Worm (Caenorhabditis elegans) whole organism, late embryonic: ENCODE measurements around the gene mom-1.

Experiments used
- C08G9.2 ChIP-seq: sonication (generic microtip); optimal IDR thresholded peaks from 2 replicates; lab custom pipeline; 2016; ENCODE audit warnings: mild to moderate bottlenecking, missing genetic modification characterization, moderate library complexity, missing compliant biosample characterization
- C38D4.7 ChIP-seq: fragments of 200-800 bp; sonication (Bioruptor generic); optimal IDR thresholded peaks from 2 replicates; lab custom pipeline; 2018; ENCODE audit warnings: mild to moderate bottlenecking, missing genetic modification characterization, moderate library complexity, missing compliant biosample characterization
- F13H6.1 ChIP-seq: sonication (generic microtip); optimal IDR thresholded peaks from 2 replicates; lab custom pipeline; 2016; ENCODE audit warnings: missing genetic modification characterization, missing compliant biosample characterization
- K02D7.2 ChIP-seq: sonication (generic microtip); optimal IDR thresholded peaks from 2 replicates; lab custom pipeline; 2017; ENCODE audit warnings: mild to moderate bottlenecking, missing genetic modification characterization, missing compliant biosample characterization
- ahr-1 ChIP-seq: sonication (generic microtip); optimal IDR thresholded peaks from 2 replicates; lab custom pipeline; 2016; ENCODE audit warnings: missing genetic modification characterization, missing compliant biosample characterization
- ceh-24 ChIP-seq: sonication (generic microtip); optimal IDR thresholded peaks from 2 replicates; lab custom pipeline; 2016; ENCODE audit warnings: mild to moderate bottlenecking, missing genetic modification characterization, missing compliant biosample characterization
- ceh-30 ChIP-seq: fragments of 150-350 bp; optimal IDR thresholded peaks from 2 replicates; lab custom pipeline; 2014; ENCODE audit warnings: missing biosample characterization, missing genetic modification characterization
- ceh-31 ChIP-seq: sonication (generic microtip); optimal IDR thresholded peaks from 2 replicates; lab custom pipeline; 2016; ENCODE audit warnings: missing genetic modification characterization, missing compliant biosample characterization
- ceh-34 ChIP-seq: sonication (generic microtip); optimal IDR thresholded peaks from 2 replicates; lab custom pipeline; 2016; ENCODE audit warnings: mild to moderate bottlenecking, missing genetic modification characterization, missing compliant biosample characterization
- ceh-48 ChIP-seq: sonication (generic microtip); optimal IDR thresholded peaks from 2 replicates; lab custom pipeline; 2016; ENCODE audit warnings: missing genetic modification characterization, inconsistent platforms, missing compliant biosample characterization
- che-1 ChIP-seq: sonication (generic microtip); optimal IDR thresholded peaks from 2 replicates; lab custom pipeline; 2016; ENCODE audit warnings: mild to moderate bottlenecking, missing genetic modification characterization, missing compliant biosample characterization
- dmd-4 ChIP-seq: sonication (generic microtip); optimal IDR thresholded peaks from 2 replicates; lab custom pipeline; 2016; ENCODE audit warnings: borderline replicate concordance, missing genetic modification characterization, missing compliant biosample characterization
- fax-1 ChIP-seq: sonication (generic microtip); optimal IDR thresholded peaks from 2 replicates; lab custom pipeline; 2016; ENCODE audit warnings: missing genotype, missing genetic modification characterization, missing compliant biosample characterization
- fkh-6 ChIP-seq: sonication (generic microtip); optimal IDR thresholded peaks from 2 replicates; lab custom pipeline; 2016; ENCODE audit warnings: missing genetic modification characterization, missing compliant biosample characterization
- hlh-13 ChIP-seq: fragments of 200-800 bp; sonication (Bioruptor generic); optimal IDR thresholded peaks from 2 replicates; lab custom pipeline; 2018; ENCODE audit warnings: mild to moderate bottlenecking, missing genetic modification characterization, missing compliant biosample characterization
- hlh-30 ChIP-seq: sonication (generic microtip); optimal IDR thresholded peaks from 2 replicates; lab custom pipeline; 2017; ENCODE audit warnings: antibody characterized with exemption, missing genetic modification characterization, missing compliant biosample characterization; ENCODE audit not compliant: insufficient read depth
- hlh-6 ChIP-seq: sonication (generic microtip); optimal IDR thresholded peaks from 2 replicates; lab custom pipeline; 2016; ENCODE audit warnings: missing genotype, missing genetic modification characterization, missing compliant biosample characterization
- hlh-8 ChIP-seq: sonication (generic microtip); optimal IDR thresholded peaks from 2 replicates; lab custom pipeline; 2016; ENCODE audit warnings: missing genotype, missing genetic modification characterization, missing compliant biosample characterization
- nfya-1 ChIP-seq: sonication (generic microtip); optimal IDR thresholded peaks from 2 replicates; lab custom pipeline; 2017; ENCODE audit warnings: missing genetic modification characterization, mild to moderate bottlenecking, missing compliant biosample characterization, antibody characterized with exemption, moderate library complexity
- nhr-11 ChIP-seq: fragments of 150-350 bp; optimal IDR thresholded peaks from 2 replicates; lab custom pipeline; 2014; ENCODE audit warnings: missing biosample characterization, missing genetic modification characterization
- nhr-232 ChIP-seq: sonication (generic microtip); optimal IDR thresholded peaks from 2 replicates; lab custom pipeline; 2016; ENCODE audit warnings: missing genetic modification characterization, missing compliant biosample characterization
- npax-4 ChIP-seq: sonication (generic microtip); optimal IDR thresholded peaks from 2 replicates; lab custom pipeline; 2016; ENCODE audit warnings: missing genetic modification characterization, missing compliant biosample characterization
- pag-3 ChIP-seq: sonication (generic microtip); optimal IDR thresholded peaks from 2 replicates; lab custom pipeline; 2016; ENCODE audit warnings: missing compliant biosample characterization, missing genetic modification characterization, borderline replicate concordance
- pat-9 ChIP-seq: fragments of 200-800 bp; sonication (Bioruptor generic); optimal IDR thresholded peaks from 2 replicates; lab custom pipeline; 2018; ENCODE audit warnings: mild to moderate bottlenecking, missing genetic modification characterization, moderate library complexity, missing compliant biosample characterization
- ref-2 ChIP-seq: sonication (generic microtip); optimal IDR thresholded peaks from 2 replicates; lab custom pipeline; 2016; ENCODE audit warnings: missing genetic modification characterization, missing compliant biosample characterization
- rnt-1 ChIP-seq: sonication (generic microtip); optimal IDR thresholded peaks from 2 replicates; lab custom pipeline; 2016; ENCODE audit warnings: missing genetic modification characterization, missing compliant biosample characterization
- sdc-2 ChIP-seq: sonication (generic microtip); optimal IDR thresholded peaks from 2 replicates; lab custom pipeline; 2016; ENCODE audit warnings: missing genotype, missing genetic modification characterization, missing compliant biosample characterization
- tbx-2 ChIP-seq: sonication (generic microtip); optimal IDR thresholded peaks from 2 replicates; lab custom pipeline; 2016; ENCODE audit warnings: missing genetic modification characterization, missing compliant biosample characterization
- tbx-7 ChIP-seq: sonication (generic microtip); optimal IDR thresholded peaks from 2 replicates; lab custom pipeline; 2016; ENCODE audit warnings: missing genotype, missing genetic modification characterization, missing compliant biosample characterization
- unc-3 ChIP-seq, 2 experiments: fragments of 200-800 bp in 1 of 2; sonication (Bioruptor generic) in 1 of 2; sonication (generic microtip) in 1 of 2; conservative IDR thresholded peaks in 1 of 2; optimal IDR thresholded peaks in 1 of 2; 2 replicates each; pipeline versions ENCODE4 v1.3.6 to Lab custom; 2016 to 2022; ENCODE audit warnings: missing compliant biosample characterization in 2 of 2, missing genetic modification characterization in 2 of 2, missing genetic modification reagents in 1 of 2
- unc-42 ChIP-seq: sonication (generic microtip); optimal IDR thresholded peaks from 2 replicates; lab custom pipeline; 2016; ENCODE audit warnings: missing genotype, missing genetic modification characterization, missing compliant biosample characterization
- unc-55 ChIP-seq: sonication (generic microtip); optimal IDR thresholded peaks from 2 replicates; lab custom pipeline; 2017; ENCODE audit warnings: missing biosample characterization, missing genetic modification reagents, missing genetic modification characterization
- ztf-16 ChIP-seq: sonication (generic microtip); optimal IDR thresholded peaks from 2 replicates; lab custom pipeline; 2017; ENCODE audit warnings: missing genetic modification characterization, missing compliant biosample characterization

mom-1 gene

ce11 chrX:6258409-6258808, 34.5 kb upstream of the mom-1 start:
- no peak for TF ChIP-seq nhr-11
- TF ChIP-seq unc-42 (tag; lab: Kevin White, UChicago) = peak; percentile 2

ce11 chrX:6259081-6259480, 33.8 kb upstream of the mom-1 start:
- TF ChIP-seq unc-55 (GFP tag; lab: Kevin White, UChicago) (peak; percentile 14), hlh-30 (tag; lab: Kevin White, UChicago) (peak; percentile 65), hlh-13 (GFP tag; lab: Kevin White, UChicago) (no peak)

ce11 chrX:6263194-6263698, 29.7 kb upstream of the mom-1 start, which contains the start of gene W05H9.4:
Gene W05H9.4 (plus strand): TSS chrX:6263648.
- TF ChIP-seq sdc-2 (tag; lab: Kevin White, UChicago) (peak; percentile 72), fax-1 (tag; lab: Kevin White, UChicago) (peak; percentile 4), ceh-24 (no peak), C08G9.2 (no peak), ahr-1 (tag; lab: Kevin White, UChicago) (no peak), ceh-48 (tag; lab: Kevin White, UChicago) (peak; percentile 96), nhr-232 (tag; lab: Kevin White, UChicago) (no peak), F13H6.1 (tag; lab: Kevin White, UChicago) (no peak), ceh-34 (tag; lab: Kevin White, UChicago) (peak; percentile 43), nfya-1 (tag; lab: Kevin White, UChicago) (peak; percentile 70), dmd-4 (tag; lab: Kevin White, UChicago) (no peak), hlh-6 (tag; lab: Kevin White, UChicago) (no peak), C38D4.7 (GFP tag; lab: Kevin White, UChicago) (no peak), hlh-30 (tag; lab: Kevin White, UChicago) (peak; percentile 39), unc-55 (GFP tag; lab: Kevin White, UChicago) (peak; percentile 50), ceh-31 (peak; percentile 59), unc-42 (tag; lab: Kevin White, UChicago) (peak; percentile 30), tbx-2 (tag; lab: Kevin White, UChicago) (peak; percentile 48), tbx-7 (tag; lab: Kevin White, UChicago) (no peak), nhr-11 (no peak), hlh-8 (peak; percentile 31), ref-2 (tag; lab: Kevin White, UChicago) (peak; percentile 38), pag-3 (tag; lab: Kevin White, UChicago) (no peak)

ce11 chrX:6266739-6267138, 26.2 kb upstream of the mom-1 start, which contains the start of gene W05H9.2:
Gene W05H9.2 (plus strand): TSS chrX:6267039.
- TF ChIP-seq hlh-30 (tag; lab: Kevin White, UChicago) = no peak
- TF ChIP-seq unc-55 (GFP tag; lab: Kevin White, UChicago) = no peak
- TF ChIP-seq pat-9 (tag; lab: Kevin White, UChicago) = no peak
- no peak for TF ChIP-seq C08G9.2
- no peak for TF ChIP-seq nfya-1 (tag; lab: Kevin White, UChicago)
- TF ChIP-seq K02D7.2 = no peak
- TF ChIP-seq che-1 = no peak
- TF ChIP-seq unc-3 (GFP tag; conservative IDR thresholded peaks at IDR 0.05; lab: Robert Waterston, UW) = no peak
- no peak for TF ChIP-seq unc-3 (tag; optimal IDR thresholded peaks at IDR 0.05; lab: Kevin White, UChicago)
- TF ChIP-seq ztf-16 (tag; lab: Kevin White, UChicago) = no peak
- TF ChIP-seq ceh-30 (tag; lab: Kevin White, UChicago) = no peak
- TF ChIP-seq fkh-6 (tag; lab: Kevin White, UChicago) = no peak
- no peak for TF ChIP-seq npax-4 (tag; lab: Kevin White, UChicago)
- TF ChIP-seq rnt-1 (tag; lab: Kevin White, UChicago) = no peak
- TF ChIP-seq, all 69 proteins: peak for 0
